Fruit fly (Drosophila melanogaster): Measurements from ENCODE around the gene bai.

Gene bai

dm6 chr3R:25027281-25028219 lies 11.6 kb upstream of the bai start:
- TF ChIP-seq YL-1 (GFP tag; optimal IDR thresholded peaks at IDR 0.05) (peak; percentile 23), CG12155 (GFP tag; optimal IDR thresholded peaks at IDR 0.05) (peak; percentile 28), knrl (GFP tag; IDR thresholded peaks at IDR 0.05; ENCODE audit: partially characterized antibody) (no peak), CG9817 (tag; optimal IDR thresholded peaks at IDR 0.05) (no peak), Poxn (GFP tag; IDR thresholded peaks at IDR 0.05) (no peak), CG13296 (GFP tag; optimal IDR thresholded peaks at IDR 0.05) (peak; percentile 48), CG10462 (GFP tag; optimal IDR thresholded peaks at IDR 0.05) (no peak), CG6854 (GFP tag; optimal IDR thresholded peaks at IDR 0.05) (peak; percentile 4), sim (GFP tag; IDR thresholded peaks at IDR 0.05) (no peak), HLH54F (GFP tag; optimal IDR thresholded peaks at IDR 0.05) (peak; percentile 45), PHDP (tag; optimal IDR thresholded peaks at IDR 0.05) (peak; percentile 43), hkb (optimal IDR thresholded peaks at IDR 0.05) (no peak), hkb (GFP tag; IDR thresholded peaks at IDR 0.05) (peak; percentile 40; the same call in 1 of the 2 replicates), vnd (GFP tag; IDR thresholded peaks at IDR 0.05; ENCODE audit: partially characterized antibody) (no peak), Hr78 (GFP tag; optimal IDR thresholded peaks at IDR 0.05) (no peak), CG12942 (GFP tag; optimal IDR thresholded peaks at IDR 0.05) (no peak), CG13123 (GFP tag; optimal IDR thresholded peaks at IDR 0.05) (no peak), D (optimal IDR thresholded peaks at IDR 0.05) (no peak), D (GFP tag; optimal IDR thresholded peaks at IDR 0.05) (no peak), CG18011 (GFP tag; optimal IDR thresholded peaks at IDR 0.05) (peak; percentile 12), tap (tag; optimal IDR thresholded peaks at IDR 0.05) (no peak), CG2120 (GFP tag; optimal IDR thresholded peaks at IDR 0.05) (peak; percentile 75), CkIIα-i1 (GFP tag; IDR thresholded peaks at IDR 0.05) (no peak), wek (GFP tag; optimal IDR thresholded peaks at IDR 0.05) (no peak), CG7987 (GFP tag; optimal IDR thresholded peaks at IDR 0.05) (no peak), disco-r (GFP tag; optimal IDR thresholded peaks at IDR 0.05) (no peak), br (optimal IDR thresholded peaks at IDR 0.05) (no peak), Taf1 (GFP tag; IDR thresholded peaks at IDR 0.05) (no peak), onecut (GFP tag; IDR thresholded peaks at IDR 0.05) (0 out of 2 replicates have a peak, but pooled peaks have one; percentile 6), pum (GFP tag; optimal IDR thresholded peaks at IDR 0.05) (no peak), NFAT (GFP tag; IDR thresholded peaks at IDR 0.05) (peak; percentile 20; the same call in 1 of the 2 replicates), Asciz (GFP tag; optimal IDR thresholded peaks at IDR 0.05) (peak; percentile 13), zf30C (GFP tag; optimal IDR thresholded peaks at IDR 0.05) (no peak), CG1792 (GFP tag; optimal IDR thresholded peaks at IDR 0.05) (peak; percentile 22), mirr (GFP tag; optimal IDR thresholded peaks at IDR 0.05) (peak; percentile 84), CG13624 (GFP tag; optimal IDR thresholded peaks at IDR 0.05) (peak; percentile 20), sd (tag; optimal IDR thresholded peaks at IDR 0.05) (peak; percentile 72), row (GFP tag; IDR thresholded peaks at IDR 0.05) (peak; percentile 66), z (GFP tag; IDR thresholded peaks at IDR 0.05) (no peak), BtbVII (GFP tag; optimal IDR thresholded peaks at IDR 0.05) (peak; percentile 59), CG6175 (GFP tag; IDR thresholded peaks at IDR 0.05) (no peak), usp (GFP tag; optimal IDR thresholded peaks at IDR 0.05) (no peak), HmgZ (tag; optimal IDR thresholded peaks at IDR 0.05) (peak; percentile 32), lilli (GFP tag; optimal IDR thresholded peaks at IDR 0.05) (peak; percentile 62), Sox100B (GFP tag; optimal IDR thresholded peaks at IDR 0.05) (no peak), CG9609 (GFP tag; optimal IDR thresholded peaks at IDR 0.05) (peak; percentile 9), CG14860 (GFP tag; IDR thresholded peaks at IDR 0.05; ENCODE audit: partially characterized antibody) (no peak), CG12104 (GFP tag; optimal IDR thresholded peaks at IDR 0.05) (peak; percentile 24), CG13775 (GFP tag; optimal IDR thresholded peaks at IDR 0.05) (peak; percentile 33), Blimp-1 (GFP tag; optimal IDR thresholded peaks at IDR 0.05) (no peak)

Data from whole organism, embryonic.